Fruit fly (Drosophila melanogaster) whole organism, embryonic: ENCODE data around the gene isoQC.

Experiments
- BEAF-32 ChIP-seq: fragments of 200-800 bp; sonication (Bioruptor generic); optimal IDR thresholded peaks from 3 replicates; lab custom pipeline; 2017; ENCODE audit warnings: missing biosample characterization, missing genetic modification characterization, mild to moderate bottlenecking, moderate library complexity, missing genetic modification reagents
- CG11456 ChIP-seq: fragments of 200-800 bp; sonication (Bioruptor generic); IDR thresholded peaks from 3 replicates; pipeline ENCODE4 v1.3.6; 2022; ENCODE audit warnings: missing biosample characterization, missing genetic modification characterization
- CG13624 ChIP-seq: fragments of 200-800 bp; sonication (Bioruptor generic); optimal IDR thresholded peaks from 2 replicates; lab custom pipeline; 2016; ENCODE audit warnings: missing biosample characterization, missing genetic modification characterization
- CG13775 ChIP-seq: fragments of 200-800 bp; sonication (Bioruptor generic); optimal IDR thresholded peaks from 3 replicates; lab custom pipeline; 2017; ENCODE audit warnings: missing biosample characterization, mild to moderate bottlenecking, missing genetic modification characterization
- CG13894 ChIP-seq: fragments of 200-800 bp; sonication (Bioruptor generic); optimal IDR thresholded peaks from 3 replicates; lab custom pipeline; 2018; ENCODE audit warnings: missing biosample characterization, mild to moderate bottlenecking, missing genetic modification characterization, moderate library complexity
- CG17361 ChIP-seq: fragments of 200-800 bp; sonication (Bioruptor generic); IDR thresholded peaks from 3 replicates; pipeline ENCODE4 v1.3.6; 2022; ENCODE audit warnings: missing biosample characterization, missing genetic modification characterization
- CG17829 ChIP-seq: fragments of 200-800 bp; optimal IDR thresholded peaks from 2 replicates; lab custom pipeline; 2019; ENCODE audit warnings: missing biosample characterization, mild to moderate bottlenecking, missing genetic modification characterization, moderate library complexity
- CG1792 ChIP-seq: fragments of 200-800 bp; sonication (Bioruptor generic); optimal IDR thresholded peaks from 2 replicates; lab custom pipeline; 2016; ENCODE audit warnings: missing biosample characterization, missing genetic modification characterization
- CG30431 ChIP-seq: fragments of 200-800 bp; sonication (Bioruptor generic); optimal IDR thresholded peaks from 2 replicates; lab custom pipeline; 2017; ENCODE audit warnings: missing biosample characterization, missing genetic modification characterization
- CG4820 ChIP-seq: fragments of 200-800 bp; sonication (Bioruptor generic); optimal IDR thresholded peaks from 3 replicates; lab custom pipeline; 2016; ENCODE audit warnings: missing biosample characterization, missing genetic modification characterization
- CG5953 ChIP-seq: fragments of 200-800 bp; sonication (Bioruptor generic); IDR thresholded peaks from 2 replicates; pipeline ENCODE4 v1.3.6; 2022; ENCODE audit warnings: missing biosample characterization, missing genetic modification characterization
- CG6175 ChIP-seq: fragments of 200-800 bp; sonication (Bioruptor generic); IDR thresholded peaks from 3 replicates; pipeline ENCODE4 v1.3.6; 2022; ENCODE audit warnings: missing biosample characterization, missing genetic modification characterization
- CG7839 ChIP-seq: fragments of 200-800 bp; sonication (Bioruptor generic); optimal IDR thresholded peaks from 3 replicates; lab custom pipeline; 2018; ENCODE audit warnings: missing biosample characterization, mild to moderate bottlenecking, missing genetic modification characterization, moderate library complexity
- CG8944 ChIP-seq: fragments of 200-800 bp; sonication (Bioruptor generic); optimal IDR thresholded peaks from 3 replicates; lab custom pipeline; 2016; ENCODE audit warnings: missing biosample characterization, missing genetic modification characterization
- CG9609 ChIP-seq: fragments of 200-800 bp; sonication (Bioruptor generic); optimal IDR thresholded peaks from 3 replicates; lab custom pipeline; 2016; ENCODE audit warnings: missing biosample characterization, missing genetic modification characterization
- Chrac-16 ChIP-seq: fragments of 200-800 bp; sonication (Bioruptor generic); optimal IDR thresholded peaks from 3 replicates; lab custom pipeline; 2016; ENCODE audit warnings: missing biosample characterization, missing genetic modification characterization
- Dad ChIP-seq: fragments of 200-800 bp; sonication (Bioruptor generic); optimal IDR thresholded peaks from 3 replicates; lab custom pipeline; 2016; ENCODE audit warnings: missing biosample characterization, missing genetic modification characterization
- Ets97D ChIP-seq: fragments of 200-800 bp; sonication (Bioruptor generic); optimal IDR thresholded peaks from 3 replicates; lab custom pipeline; 2016; ENCODE audit warnings: missing biosample characterization, missing genetic modification characterization
- H2.0 ChIP-seq: fragments of 200-800 bp; sonication (Bioruptor generic); IDR thresholded peaks from 2 replicates; pipeline ENCODE4 v1.3.6; 2022; ENCODE audit warnings: missing biosample characterization, missing genetic modification characterization
- HLH54F ChIP-seq: fragments of 200-800 bp; sonication (Bioruptor generic); optimal IDR thresholded peaks from 3 replicates; lab custom pipeline; 2016; ENCODE audit warnings: missing biosample characterization, missing genetic modification characterization
- Mad ChIP-seq: fragments of 200-800 bp; sonication (Bioruptor generic); optimal IDR thresholded peaks from 2 replicates; lab custom pipeline; 2016; ENCODE audit warnings: missing biosample characterization, missing genetic modification characterization
- NK7.1 ChIP-seq: fragments of 200-800 bp; sonication (Bioruptor generic); optimal IDR thresholded peaks from 3 replicates; lab custom pipeline; 2016; ENCODE audit warnings: missing biosample characterization, missing genetic modification characterization
- Nf-YC ChIP-seq: fragments of 200-800 bp; optimal IDR thresholded peaks from 3 replicates; lab custom pipeline; 2019; ENCODE audit warnings: missing biosample characterization, mild to moderate bottlenecking, missing genetic modification characterization, moderate library complexity
- Sox100B ChIP-seq: fragments of 200-800 bp; sonication (Bioruptor generic); optimal IDR thresholded peaks from 3 replicates; lab custom pipeline; 2018; ENCODE audit warnings: missing biosample characterization, mild to moderate bottlenecking, missing genetic modification characterization
- Sox102F ChIP-seq: fragments of 200-800 bp; sonication (Bioruptor generic); optimal IDR thresholded peaks from 2 replicates; lab custom pipeline; 2018; ENCODE audit warnings: missing biosample characterization, mild to moderate bottlenecking, missing genetic modification characterization, moderate library complexity
- Ssrp ChIP-seq: fragments of 200-800 bp; sonication (Bioruptor generic); optimal IDR thresholded peaks from 2 replicates; lab custom pipeline; 2018; ENCODE audit warnings: missing biosample characterization, mild to moderate bottlenecking, missing genetic modification characterization, moderate library complexity
- Trl ChIP-seq, 3 experiments: fragments of >200 bp in 2 of 3; fragments of 200-800 bp in 1 of 3; sonication (Bioruptor generic) in 1 of 3; optimal IDR thresholded peaks; 2 replicates in 1 of 3; 3 replicates in 2 of 3; lab custom pipeline; 2016 to 2017; ENCODE audit warnings: missing biosample characterization in 1 of 3, missing genetic modification characterization in 1 of 3
- Xrp1 ChIP-seq: fragments of 200-800 bp; sonication (Bioruptor generic); IDR thresholded peaks from 2 replicates; pipeline ENCODE4 v1.3.6; 2022; ENCODE audit warnings: missing biosample characterization, missing genetic modification characterization
- ato ChIP-seq: fragments of 200-800 bp; sonication (Bioruptor generic); IDR thresholded peaks from 2 replicates; pipeline ENCODE4 v1.3.6; 2022; ENCODE audit warnings: missing biosample characterization, missing genetic modification characterization; ENCODE audit not compliant: partially characterized antibody
- bsh ChIP-seq, 2 experiments: fragments of 200-800 bp; sonication (Bioruptor generic); optimal IDR thresholded peaks; 2 replicates each; lab custom pipeline; 2017 to 2018; ENCODE audit warnings: mild to moderate bottlenecking in 2 of 2, missing biosample characterization in 2 of 2, missing genetic modification characterization in 2 of 2, moderate library complexity in 1 of 2
- cad ChIP-seq: fragments of >200 bp; optimal IDR thresholded peaks from 2 replicates; lab custom pipeline; 2017; ENCODE audit warnings: missing biosample characterization, missing genetic modification characterization
- dan ChIP-seq: fragments of 200-800 bp; sonication (Bioruptor generic); IDR thresholded peaks from 2 replicates; pipeline ENCODE4 v1.3.6; 2022; ENCODE audit warnings: missing biosample characterization, missing genetic modification characterization
- ewg ChIP-seq: fragments of 200-800 bp; sonication (Bioruptor generic); optimal IDR thresholded peaks from 3 replicates; lab custom pipeline; 2017; ENCODE audit warnings: mild to moderate bottlenecking, missing biosample characterization, missing genetic modification reagents, missing genetic modification characterization
- grau ChIP-seq: fragments of 200-800 bp; optimal IDR thresholded peaks from 3 replicates; lab custom pipeline; 2019; ENCODE audit warnings: missing biosample characterization, mild to moderate bottlenecking, missing genetic modification characterization, moderate library complexity
- grn ChIP-seq: fragments of 200-800 bp; sonication (Bioruptor generic); optimal IDR thresholded peaks from 3 replicates; lab custom pipeline; 2017; ENCODE audit warnings: missing biosample characterization, missing genetic modification characterization
- jigr1 ChIP-seq: fragments of 200-800 bp; sonication (Bioruptor generic); IDR thresholded peaks from 3 replicates; pipeline ENCODE4 v1.3.6; 2022; ENCODE audit warnings: missing biosample characterization, missing genetic modification characterization
- jing ChIP-seq: fragments of 200-800 bp; sonication (Bioruptor generic); optimal IDR thresholded peaks from 2 replicates; lab custom pipeline; 2018; ENCODE audit warnings: missing biosample characterization, mild to moderate bottlenecking, missing genetic modification characterization
- kah ChIP-seq: fragments of 200-800 bp; sonication (Bioruptor generic); optimal IDR thresholded peaks from 2 replicates; lab custom pipeline; 2018; ENCODE audit warnings: missing biosample characterization, mild to moderate bottlenecking, missing genetic modification characterization
- klu ChIP-seq: fragments of 200-800 bp; sonication (Bioruptor generic); IDR thresholded peaks from 2 replicates; pipeline ENCODE4 v1.3.6; 2022; ENCODE audit warnings: missing biosample characterization, missing genetic modification characterization
- lilli ChIP-seq: fragments of 200-800 bp; sonication (Bioruptor generic); optimal IDR thresholded peaks from 3 replicates; lab custom pipeline; 2016; ENCODE audit warnings: missing biosample characterization, missing genetic modification characterization
- mirr ChIP-seq: fragments of 200-800 bp; sonication (Bioruptor generic); optimal IDR thresholded peaks from 3 replicates; lab custom pipeline; 2018; ENCODE audit warnings: missing biosample characterization, mild to moderate bottlenecking, missing genetic modification characterization
- otp ChIP-seq: fragments of 200-800 bp; sonication (Bioruptor generic); IDR thresholded peaks from 3 replicates; pipeline ENCODE4, ENCODE4 v1.3.6; 2022; ENCODE audit warnings: missing biosample characterization, missing genetic modification characterization
- pnt ChIP-seq: fragments of 200-800 bp; sonication (Bioruptor generic); optimal IDR thresholded peaks from 3 replicates; lab custom pipeline; 2016; ENCODE audit warnings: missing biosample characterization, missing genetic modification characterization
- ranshi ChIP-seq: fragments of 200-800 bp; sonication (Bioruptor generic); IDR thresholded peaks from 2 replicates; pipeline ENCODE4 v1.3.6; 2022; ENCODE audit warnings: missing biosample characterization, missing genetic modification characterization
- sens ChIP-seq: fragments of 200-800 bp; sonication (Bioruptor generic); peaks from one replicate; lab custom pipeline; 2016; ENCODE audit warnings: missing biosample characterization, missing genetic modification characterization
- sisA ChIP-seq: fragments of 200-800 bp; sonication (Bioruptor generic); IDR thresholded peaks from 2 replicates; pipeline ENCODE4 v1.3.6; 2022; ENCODE audit warnings: missing biosample characterization, missing genetic modification characterization
- sug ChIP-seq: fragments of 200-800 bp; optimal IDR thresholded peaks from 2 replicates; lab custom pipeline; 2019; ENCODE audit warnings: missing biosample characterization, mild to moderate bottlenecking, missing genetic modification characterization, moderate library complexity
- twi ChIP-seq: fragments of 200-800 bp; optimal IDR thresholded peaks from 2 replicates; lab custom pipeline; 2019; ENCODE audit warnings: missing biosample characterization, mild to moderate bottlenecking, missing genetic modification characterization, moderate library complexity
- zen ChIP-seq: fragments of 200-800 bp; sonication (Bioruptor generic); optimal IDR thresholded peaks from 3 replicates; lab custom pipeline; 2018; ENCODE audit warnings: missing biosample characterization, mild to moderate bottlenecking, missing genetic modification characterization, moderate library complexity
- zen2 ChIP-seq: fragments of 200-800 bp; sonication (Bioruptor generic); IDR thresholded peaks from 3 replicates; pipeline ENCODE4 v1.3.6; 2022; ENCODE audit warnings: missing biosample characterization, missing genetic modification characterization; ENCODE audit not compliant: partially characterized antibody

isoQC gene

dm6 chr3L:20497124-20497996 lies 23.1 kb downstream of the isoQC start, which contains the start of gene CG32425 (continued):
- peak; percentile 35 for TF ChIP-seq BEAF-32
- peak; percentile 25 for TF ChIP-seq Nf-YC (tag; lab: Kevin White, UChicago)
- peak; percentile 14; the same call in 1 of the 2 replicates for TF ChIP-seq Xrp1 (GFP tag; lab: Robert Waterston, UW)
- TF ChIP-seq klu (GFP tag; lab: Robert Waterston, UW): no peak
- peak; percentile 8 for TF ChIP-seq grau
- TF ChIP-seq lilli (GFP tag; lab: Kevin White, UChicago): no peak
- TF ChIP-seq CG17361 (GFP tag; lab: Robert Waterston, UW): 0 out of 3 replicates have a peak, but pooled peaks have one; percentile 21
- TF ChIP-seq sug (tag; lab: Kevin White, UChicago): peak; percentile 15
- TF ChIP-seq CG17829 (tag; lab: Kevin White, UChicago): peak; percentile 6
- no peak for TF ChIP-seq Mad (GFP tag; lab: Kevin White, UChicago)
- no peak for TF ChIP-seq zen2
- TF ChIP-seq CG5953 (GFP tag; lab: Robert Waterston, UW): no peak
- TF ChIP-seq dan (GFP tag; lab: Robert Waterston, UW): no peak
- TF ChIP-seq HLH54F (GFP tag; lab: Kevin White, UChicago): no peak
- no peak for TF ChIP-seq jing (GFP tag; lab: Kevin White, UChicago)
- no peak for TF ChIP-seq cad (GFP tag; lab: Kevin White, UChicago)
- no peak for TF ChIP-seq CG4820
- TF ChIP-seq CG11456 (GFP tag; lab: Robert Waterston, UW): no peak
- TF ChIP-seq Chrac-16 (GFP tag; lab: Kevin White, UChicago): no peak
- TF ChIP-seq jigr1 (GFP tag; lab: Robert Waterston, UW): no peak
- TF ChIP-seq Ssrp (tag; lab: Kevin White, UChicago): no peak
- no peak for TF ChIP-seq grn (GFP tag; lab: Kevin White, UChicago)
- no peak for TF ChIP-seq ato
- TF ChIP-seq CG6175 (GFP tag; lab: Robert Waterston, UW): no peak
- no peak for TF ChIP-seq kah (GFP tag; lab: Kevin White, UChicago)
- TF ChIP-seq Trl (optimal IDR thresholded peaks at IDR 0.05; lab: Kevin White, UChicago): peak in 1 of 2 experiments; percentile 32
- no peak for TF ChIP-seq Trl (GFP tag; optimal IDR thresholded peaks at IDR 0.05; lab: Kevin White, UChicago)
- no peak for TF ChIP-seq CG13624 (GFP tag; lab: Kevin White, UChicago)
- TF ChIP-seq H2.0 (GFP tag; lab: Robert Waterston, UW): no peak
- TF ChIP-seq sisA (GFP tag; lab: Robert Waterston, UW): no peak
- TF ChIP-seq Ets97D (GFP tag; lab: Kevin White, UChicago): peak; percentile 61
- TF ChIP-seq otp (GFP tag; lab: Robert Waterston, UW): no peak
- no peak for TF ChIP-seq CG13894 (tag; lab: Kevin White, UChicago)
- no peak for TF ChIP-seq NK7.1 (GFP tag; lab: Kevin White, UChicago)
- TF ChIP-seq sens (GFP tag; lab: Kevin White, UChicago): peak; percentile 65
- TF ChIP-seq CG9609 (GFP tag; lab: Kevin White, UChicago): no peak
- no peak for TF ChIP-seq ewg
- no peak for TF ChIP-seq CG30431 (GFP tag; lab: Kevin White, UChicago)
- peak; percentile 18 for TF ChIP-seq CG7839 (tag; lab: Kevin White, UChicago)
- no peak for TF ChIP-seq bsh (GFP tag; optimal IDR thresholded peaks at IDR 0.05; lab: Kevin White, UChicago)
- no peak for TF ChIP-seq CG1792
- no peak for TF ChIP-seq pnt
- no peak for TF ChIP-seq mirr
- TF ChIP-seq CG8944 (GFP tag; lab: Kevin White, UChicago): no peak
- no peak for TF ChIP-seq Sox102F (GFP tag; lab: Kevin White, UChicago)
- no peak for TF ChIP-seq Dad
- TF ChIP-seq CG13775 (GFP tag; lab: Kevin White, UChicago): no peak
- TF ChIP-seq Sox100B (GFP tag; lab: Kevin White, UChicago): no peak
- no peak for TF ChIP-seq twi (tag; lab: Kevin White, UChicago)
- no peak for TF ChIP-seq ranshi (GFP tag; lab: Robert Waterston, UW)
- TF ChIP-seq zen (tag; lab: Kevin White, UChicago): no peak
